Fruit fly (Drosophila melanogaster) whole organism, wandering third instar larva: ENCODE data around the gene Dad.
A peak's percentile ranks its signal among the peaks of the same experiment; 100 is the strongest.

Source experiments
- CG32264 ChIP-seq: fragments of 200-800 bp; sonication (Bioruptor generic); optimal IDR thresholded peaks from 2 replicates; lab custom pipeline; 2016; ENCODE audit warnings: missing biosample characterization, missing genetic modification characterization
- OdsH ChIP-seq: fragments of 200-800 bp; sonication (Bioruptor generic); optimal IDR thresholded peaks from 2 replicates; lab custom pipeline; 2016; ENCODE audit warnings: missing biosample characterization, mild to moderate bottlenecking, missing genetic modification characterization
- br ChIP-seq: fragments of 200-800 bp; sonication (Bioruptor generic); optimal IDR thresholded peaks from 2 replicates; lab custom pipeline; 2016; ENCODE audit warnings: missing biosample characterization, missing genetic modification characterization
- foxo ChIP-seq, 2 experiments: fragments of 200-800 bp; sonication (Bioruptor generic); optimal IDR thresholded peaks; 2 replicates in 1 of 2; 3 replicates in 1 of 2; lab custom pipeline; 2016 to 2017; ENCODE audit warnings: missing biosample characterization in 2 of 2, missing genetic modification characterization in 2 of 2
- fru ChIP-seq: fragments of 200-800 bp; sonication (Bioruptor generic); optimal IDR thresholded peaks from 3 replicates; lab custom pipeline; 2016; ENCODE audit warnings: missing biosample characterization, mild to moderate bottlenecking, missing genetic modification characterization
- h ChIP-seq: fragments of 200-800 bp; sonication (Bioruptor generic); optimal IDR thresholded peaks from 3 replicates; lab custom pipeline; 2016; ENCODE audit warnings: missing biosample characterization, mild to moderate bottlenecking, missing genetic modification characterization
- pan ChIP-seq: fragments of >200 bp; optimal IDR thresholded peaks from 2 replicates; lab custom pipeline; 2017

dm6 chr3R:17067721-17068120, 13.9 kb downstream of the Dad start:
- no peak for TF ChIP-seq OdsH (GFP tag; lab: Kevin White, UChicago)
- TF ChIP-seq CG32264 (GFP tag; lab: Kevin White, UChicago), result no peak
- no peak for TF ChIP-seq br (GFP tag; lab: Kevin White, UChicago)
- TF ChIP-seq fru (GFP tag; lab: Kevin White, UChicago), result no peak
- no peak for TF ChIP-seq pan (lab: Kevin White, UChicago)
- no peak for TF ChIP-seq foxo (GFP tag; optimal IDR thresholded peaks at IDR 0.05; lab: Kevin White, UChicago)
- TF ChIP-seq h (GFP tag; lab: Kevin White, UChicago), result peak; percentile 62
